Worm (Caenorhabditis elegans) whole organism, early embryonic: ENCODE data around the gene fln-1.

ENCODE experiments used
- B0310.2 ChIP-seq: sonication (generic microtip); optimal IDR thresholded peaks from 2 replicates; lab custom pipeline; 2016; ENCODE audit warnings: mild to moderate bottlenecking, missing genetic modification characterization, missing compliant biosample characterization
- ama-1 ChIP-seq: fragments of 150-350 bp; optimal IDR thresholded peaks from 2 replicates; lab custom pipeline; 2014
- ceh-13 ChIP-seq: fragments of 200-800 bp; sonication (Bioruptor generic); optimal IDR thresholded peaks from 2 replicates; lab custom pipeline; 2018; ENCODE audit warnings: mild to moderate bottlenecking, missing genetic modification characterization, missing compliant biosample characterization
- ceh-36 ChIP-seq: sonication (generic microtip); optimal IDR thresholded peaks from 2 replicates; lab custom pipeline; 2016; ENCODE audit warnings: missing genetic modification characterization, inconsistent platforms, missing compliant biosample characterization
- flt-1 ChIP-seq: fragments of 200-800 bp; sonication (Bioruptor generic); IDR thresholded peaks from 2 replicates; pipeline ENCODE4 v1.3.6; 2022; ENCODE audit warnings: missing genetic modification characterization, missing compliant biosample characterization
- pes-1 ChIP-seq: fragments of 200-800 bp; sonication (Bioruptor generic); IDR thresholded peaks from 2 replicates; pipeline ENCODE4 v1.3.6; 2022; ENCODE audit warnings: missing genetic modification reagents, missing genetic modification characterization, missing compliant biosample characterization
- tra-4 ChIP-seq: sonication (generic microtip); optimal IDR thresholded peaks from 2 replicates; lab custom pipeline; 2017; ENCODE audit warnings: missing genetic modification characterization, missing compliant biosample characterization

DNA sequence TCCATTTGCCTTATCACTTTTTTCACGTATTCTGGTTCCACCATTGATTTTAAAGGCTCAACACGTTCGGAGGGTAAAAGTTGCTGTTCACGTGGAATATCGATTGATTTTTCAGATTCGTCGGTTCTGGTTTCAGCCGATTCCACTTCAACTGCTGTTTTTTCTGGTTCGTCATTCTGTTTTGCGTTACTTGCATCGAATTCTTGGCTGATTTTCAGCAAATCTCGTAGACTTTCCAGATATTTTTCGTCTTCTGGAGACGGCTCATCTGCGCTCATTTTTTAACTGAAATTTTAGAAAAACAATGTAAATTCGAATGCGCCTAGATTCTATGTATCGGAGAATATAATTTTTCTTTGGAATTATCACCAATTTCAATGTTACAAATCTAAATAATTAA lies 43.9 kb upstream of the fln-1 start, which contains the start of gene eri-1:
- TF ChIP-seq ceh-13 (no peak), ceh-36 (no peak), tra-4 (tag; lab: Kevin White, UChicago) (no peak), pes-1 (no peak), B0310.2 (no peak), flt-1 (GFP tag; lab: Robert Waterston, UW) (no peak), ama-1 (lab: Kevin White, UChicago) (no peak)
